Fruit fly (Drosophila melanogaster) whole organism, embryonic: ENCODE data around the gene Osbp.

Source experiments
- CG10366 ChIP-seq: fragments of 200-800 bp; sonication (Bioruptor generic); IDR thresholded peaks from 2 replicates; pipeline ENCODE4 v1.3.6; 2022; ENCODE audit warnings: missing biosample characterization, missing genetic modification characterization
- CG13624 ChIP-seq: fragments of 200-800 bp; sonication (Bioruptor generic); optimal IDR thresholded peaks from 2 replicates; lab custom pipeline; 2016; ENCODE audit warnings: missing biosample characterization, missing genetic modification characterization
- CG13775 ChIP-seq: fragments of 200-800 bp; sonication (Bioruptor generic); optimal IDR thresholded peaks from 3 replicates; lab custom pipeline; 2017; ENCODE audit warnings: missing biosample characterization, mild to moderate bottlenecking, missing genetic modification characterization
- CG13894 ChIP-seq: fragments of 200-800 bp; sonication (Bioruptor generic); optimal IDR thresholded peaks from 3 replicates; lab custom pipeline; 2018; ENCODE audit warnings: missing biosample characterization, mild to moderate bottlenecking, missing genetic modification characterization, moderate library complexity
- CG15073 ChIP-seq: fragments of 200-800 bp; sonication (Bioruptor generic); optimal IDR thresholded peaks from 2 replicates; lab custom pipeline; 2016; ENCODE audit warnings: missing biosample characterization, missing genetic modification characterization
- CG1529 ChIP-seq: fragments of 200-800 bp; sonication (Bioruptor generic); optimal IDR thresholded peaks from 3 replicates; lab custom pipeline; 2018; ENCODE audit warnings: missing biosample characterization, missing genetic modification characterization
- CG16813 ChIP-seq: fragments of 200-800 bp; sonication (Bioruptor generic); IDR thresholded peaks from 3 replicates; pipeline ENCODE4 v1.3.6; 2022; ENCODE audit warnings: missing biosample characterization, missing genetic modification characterization; ENCODE audit not compliant: partially characterized antibody
- CG17361 ChIP-seq: fragments of 200-800 bp; sonication (Bioruptor generic); IDR thresholded peaks from 3 replicates; pipeline ENCODE4 v1.3.6; 2022; ENCODE audit warnings: missing biosample characterization, missing genetic modification characterization
- CG34422 ChIP-seq: fragments of 200-800 bp; sonication (Bioruptor generic); IDR thresholded peaks from 3 replicates; pipeline ENCODE4 v1.3.6; 2022; ENCODE audit warnings: missing biosample characterization, missing genetic modification characterization
- CG42726 ChIP-seq: fragments of 200-800 bp; sonication (Bioruptor generic); IDR thresholded peaks from 2 replicates; pipeline ENCODE4 v1.3.6; 2022; ENCODE audit warnings: missing biosample characterization, missing genetic modification characterization; ENCODE audit not compliant: partially characterized antibody
- CG4282 ChIP-seq: fragments of 200-800 bp; sonication (Bioruptor generic); optimal IDR thresholded peaks from 2 replicates; lab custom pipeline; 2016; ENCODE audit warnings: missing biosample characterization, missing genetic modification characterization
- Doc2 ChIP-seq: fragments of 200-800 bp; sonication (Bioruptor generic); IDR thresholded peaks from 2 replicates; pipeline ENCODE4 v1.3.6; 2022; ENCODE audit warnings: missing biosample characterization, missing genetic modification characterization
- Drgx ChIP-seq: fragments of 200-800 bp; sonication (Bioruptor generic); IDR thresholded peaks from 2 replicates; pipeline ENCODE4 v1.3.6; 2022; ENCODE audit warnings: missing biosample characterization, missing genetic modification characterization
- H2.0 ChIP-seq: fragments of 200-800 bp; sonication (Bioruptor generic); IDR thresholded peaks from 2 replicates; pipeline ENCODE4 v1.3.6; 2022; ENCODE audit warnings: missing biosample characterization, missing genetic modification characterization
- Jarid2 ChIP-seq: fragments of 200-800 bp; sonication (Bioruptor generic); optimal IDR thresholded peaks from 3 replicates; lab custom pipeline; 2017; ENCODE audit warnings: mild to moderate bottlenecking, missing biosample characterization, missing genetic modification reagents, missing genetic modification characterization
- NfI ChIP-seq: fragments of 200-800 bp; sonication (Bioruptor generic); optimal IDR thresholded peaks from 3 replicates; lab custom pipeline; 2018; ENCODE audit warnings: missing biosample characterization, mild to moderate bottlenecking, missing genetic modification characterization, moderate library complexity
- aop ChIP-seq: fragments of 200-800 bp; sonication (Bioruptor generic); IDR thresholded peaks from 2 replicates; pipeline ENCODE4 v1.3.6; 2022; ENCODE audit warnings: missing biosample characterization, missing genetic modification characterization
- ap ChIP-seq: fragments of 200-800 bp; sonication (Bioruptor generic); IDR thresholded peaks from 2 replicates; pipeline ENCODE4 v1.3.6; 2022; ENCODE audit warnings: missing biosample characterization, missing genetic modification characterization
- bbx ChIP-seq: fragments of 200-800 bp; sonication (Bioruptor generic); IDR thresholded peaks from 2 replicates; pipeline ENCODE4 v1.3.6; 2022; ENCODE audit warnings: missing biosample characterization, missing genetic modification characterization; ENCODE audit not compliant: partially characterized antibody
- ci ChIP-seq: fragments of 200-800 bp; sonication (Bioruptor generic); IDR thresholded peaks from 3 replicates; pipeline ENCODE4 v1.3.6; 2022; ENCODE audit warnings: missing biosample characterization, missing genetic modification characterization
- eyg ChIP-seq: fragments of 200-800 bp; sonication (Bioruptor generic); optimal IDR thresholded peaks from 3 replicates; lab custom pipeline; 2016; ENCODE audit warnings: missing biosample characterization, missing genetic modification characterization
- fd64A ChIP-seq: fragments of 200-800 bp; sonication (Bioruptor generic); optimal IDR thresholded peaks from 3 replicates; lab custom pipeline; 2018; ENCODE audit warnings: missing biosample characterization, mild to moderate bottlenecking, missing genetic modification characterization
- gce ChIP-seq: fragments of 200-800 bp; sonication (Bioruptor generic); IDR thresholded peaks from 3 replicates; pipeline ENCODE4 v1.3.6; 2022; ENCODE audit warnings: missing biosample characterization, missing genetic modification characterization
- gt ChIP-seq: fragments of 200-800 bp; sonication (Bioruptor generic); IDR thresholded peaks from 2 replicates; pipeline ENCODE4 v1.3.6; 2022; ENCODE audit warnings: missing biosample characterization, missing genetic modification characterization
- insv ChIP-seq, 2 experiments: fragments of 200-800 bp; sonication (Bioruptor generic); optimal IDR thresholded peaks; 3 replicates each; lab custom pipeline; 2016 to 2018; ENCODE audit warnings: missing biosample characterization in 2 of 2, missing genetic modification characterization in 2 of 2
- kah ChIP-seq: fragments of 200-800 bp; sonication (Bioruptor generic); optimal IDR thresholded peaks from 2 replicates; lab custom pipeline; 2018; ENCODE audit warnings: missing biosample characterization, mild to moderate bottlenecking, missing genetic modification characterization
- klu ChIP-seq: fragments of 200-800 bp; sonication (Bioruptor generic); IDR thresholded peaks from 2 replicates; pipeline ENCODE4 v1.3.6; 2022; ENCODE audit warnings: missing biosample characterization, missing genetic modification characterization
- kni ChIP-seq: fragments of 200-800 bp; sonication (Bioruptor generic); optimal IDR thresholded peaks from 3 replicates; lab custom pipeline; 2017; ENCODE audit warnings: mild to moderate bottlenecking, missing biosample characterization, missing genetic modification reagents, missing genetic modification characterization
- nom ChIP-seq: fragments of 200-800 bp; sonication (Bioruptor generic); optimal IDR thresholded peaks from 2 replicates; lab custom pipeline; 2017; ENCODE audit warnings: missing biosample characterization, missing genetic modification characterization, mild to moderate bottlenecking, moderate library complexity, missing genetic modification reagents
- org-1 ChIP-seq: fragments of 200-800 bp; sonication (Bioruptor generic); optimal IDR thresholded peaks from 2 replicates; lab custom pipeline; 2017; ENCODE audit warnings: missing biosample characterization, missing genetic modification characterization
- otp ChIP-seq: fragments of 200-800 bp; sonication (Bioruptor generic); IDR thresholded peaks from 3 replicates; pipeline ENCODE4, ENCODE4 v1.3.6; 2022; ENCODE audit warnings: missing biosample characterization, missing genetic modification characterization
- pan ChIP-seq, 4 experiments: fragments of >200 bp in 3 of 4; fragments of 200-800 bp in 1 of 4; sonication (Bioruptor generic) in 1 of 4; optimal IDR thresholded peaks in 3 of 4; IDR thresholded peaks in 1 of 4; 2 replicates each; pipeline versions ENCODE4 v1.3.6 to Lab custom; 2017 to 2022; ENCODE audit warnings: missing biosample characterization in 2 of 4, missing genetic modification characterization in 2 of 4, mixed read lengths in 1 of 4
- peb ChIP-seq: fragments of 200-800 bp; sonication (Bioruptor generic); IDR thresholded peaks from 2 replicates; pipeline ENCODE4 v1.3.6; 2022; ENCODE audit warnings: missing biosample characterization, missing genetic modification characterization
- phol ChIP-seq: fragments of 200-800 bp; sonication (Bioruptor generic); optimal IDR thresholded peaks from 3 replicates; lab custom pipeline; 2018; ENCODE audit warnings: missing biosample characterization, mild to moderate bottlenecking, missing genetic modification characterization, moderate library complexity
- prd ChIP-seq, 3 experiments: fragments of >200 bp in 2 of 3; fragments of 200-800 bp in 1 of 3; sonication (Bioruptor generic) in 1 of 3; optimal IDR thresholded peaks in 2 of 3; IDR thresholded peaks in 1 of 3; 2 replicates in 2 of 3; 3 replicates in 1 of 3; pipeline versions ENCODE4 v1.3.6 to Lab custom; 2017 to 2022; ENCODE audit warnings: missing biosample characterization in 1 of 3, missing genetic modification characterization in 1 of 3
- pros ChIP-seq: fragments of 200-800 bp; sonication (Bioruptor generic); optimal IDR thresholded peaks from 3 replicates; lab custom pipeline; 2019; ENCODE audit warnings: missing biosample characterization, mild to moderate bottlenecking, missing genetic modification characterization, moderate library complexity
- rib ChIP-seq: fragments of 200-800 bp; sonication (Bioruptor generic); IDR thresholded peaks from 2 replicates; pipeline ENCODE4 v1.3.6; 2022; ENCODE audit warnings: missing biosample characterization, missing genetic modification characterization
- seq ChIP-seq: fragments of 200-800 bp; sonication (Bioruptor generic); IDR thresholded peaks from 2 replicates; pipeline ENCODE4 v1.3.6; 2022; ENCODE audit warnings: missing biosample characterization, missing genetic modification characterization
- shn ChIP-seq: fragments of 200-800 bp; sonication (Bioruptor generic); optimal IDR thresholded peaks from 3 replicates; lab custom pipeline; 2016; ENCODE audit warnings: missing biosample characterization, missing genetic modification characterization
- slbo ChIP-seq: fragments of 200-800 bp; sonication (Bioruptor generic); IDR thresholded peaks from 2 replicates; pipeline ENCODE4 v1.3.6; 2022; ENCODE audit warnings: missing biosample characterization, missing genetic modification characterization
- so ChIP-seq: fragments of 200-800 bp; sonication (Bioruptor generic); IDR thresholded peaks from 3 replicates; pipeline ENCODE4 v1.3.6; 2022; ENCODE audit warnings: missing biosample characterization, missing genetic modification characterization
- sob ChIP-seq: fragments of 200-800 bp; sonication (Bioruptor generic); IDR thresholded peaks from 2 replicates; pipeline ENCODE4 v1.3.6; 2022; ENCODE audit warnings: missing biosample characterization, missing genetic modification characterization
- sqz ChIP-seq: fragments of 200-800 bp; sonication (Bioruptor generic); optimal IDR thresholded peaks from 3 replicates; lab custom pipeline; 2018; ENCODE audit warnings: missing biosample characterization, mild to moderate bottlenecking, missing genetic modification characterization
- tin ChIP-seq: fragments of 200-800 bp; sonication (Bioruptor generic); optimal IDR thresholded peaks from 3 replicates; lab custom pipeline; 2016; ENCODE audit warnings: missing biosample characterization, missing genetic modification characterization
- wek ChIP-seq: fragments of 200-800 bp; sonication (Bioruptor generic); optimal IDR thresholded peaks from 3 replicates; lab custom pipeline; 2018; ENCODE audit warnings: missing biosample characterization, mild to moderate bottlenecking, missing genetic modification characterization, moderate library complexity
- z ChIP-seq: fragments of 200-800 bp; sonication (Bioruptor generic); IDR thresholded peaks from 3 replicates; pipeline ENCODE4 v1.3.6; 2022; ENCODE audit warnings: missing biosample characterization, missing genetic modification characterization
- zen2 ChIP-seq: fragments of 200-800 bp; sonication (Bioruptor generic); IDR thresholded peaks from 3 replicates; pipeline ENCODE4 v1.3.6; 2022; ENCODE audit warnings: missing biosample characterization, missing genetic modification characterization; ENCODE audit not compliant: partially characterized antibody

Gene Osbp

dm6 chr3R:24894419-24895206, 43.4 kb downstream of the Osbp start, which contains the start of the genes CG31121 and CG11069 (continued):
- TF ChIP-seq CG13894 (tag; lab: Kevin White, UChicago) (no peak), NfI (no peak), shn (no peak), pan (optimal IDR thresholded peaks at IDR 0.05; lab: Kevin White, UChicago) (no peak), pan (GFP tag; optimal IDR thresholded peaks at IDR 0.05 in 1 of 2, IDR thresholded peaks at IDR 0.05 in 1 of 2) (peak in 1 of 2 experiments; percentile 20), CG10366 (GFP tag; lab: Robert Waterston, UW) (no peak), seq (GFP tag; lab: Robert Waterston, UW) (0 out of 2 replicates have a peak, but pooled peaks have one; percentile 14), CG42726 (peak; percentile 45; the same call in 1 of the 2 replicates), z (GFP tag; lab: Robert Waterston, UW) (peak; percentile 74), prd (optimal IDR thresholded peaks at IDR 0.05; lab: Kevin White, UChicago) (no peak), prd (GFP tag; IDR thresholded peaks at IDR 0.05; lab: Robert Waterston, UW) (0 out of 3 replicates have a peak, but pooled peaks have one; percentile 14), CG4282 (GFP tag; lab: Kevin White, UChicago) (no peak), eyg (GFP tag; lab: Kevin White, UChicago) (no peak), nom (peak; percentile 41), CG15073 (GFP tag; lab: Kevin White, UChicago) (no peak), CG13775 (no peak), CG34422 (0 out of 3 replicates have a peak, but pooled peaks have one; percentile 9), sob (peak; percentile 30; the same call in 1 of the 2 replicates), kni (peak; percentile 50), rib (GFP tag; lab: Robert Waterston, UW) (0 out of 2 replicates have a peak, but pooled peaks have one; percentile 19), pros (peak; percentile 24), CG17361 (GFP tag; lab: Robert Waterston, UW) (no peak), CG1529 (GFP tag; lab: Kevin White, UChicago) (no peak), so (0 out of 3 replicates have a peak, but pooled peaks have one; percentile 20), bbx (peak; percentile 45), klu (GFP tag; lab: Robert Waterston, UW) (no peak), phol (tag; lab: Kevin White, UChicago) (peak; percentile 61), insv (GFP tag; optimal IDR thresholded peaks at IDR 0.05; lab: Kevin White, UChicago) (peak in 1 of 2 experiments; percentile 88), Jarid2 (peak; percentile 80), ci (GFP tag; lab: Robert Waterston, UW) (peak; percentile 15; the same call in 1 of the 3 replicates), Doc2 (GFP tag; lab: Robert Waterston, UW) (no peak), H2.0 (GFP tag; lab: Robert Waterston, UW) (no peak), slbo (GFP tag; lab: Robert Waterston, UW) (0 out of 2 replicates have a peak, but pooled peaks have one; percentile 23), Drgx (GFP tag; lab: Robert Waterston, UW) (peak; percentile 45; the same call in 1 of the 2 replicates), sqz (GFP tag; lab: Kevin White, UChicago) (peak; percentile 58), CG13624 (GFP tag; lab: Kevin White, UChicago) (no peak), zen2 (GFP tag; lab: Robert Waterston, UW) (0 out of 3 replicates have a peak, but pooled peaks have one; percentile 7), kah (GFP tag; lab: Kevin White, UChicago) (peak; percentile 4), gt (GFP tag; lab: Robert Waterston, UW) (no peak), CG16813 (0 out of 3 replicates have a peak, but pooled peaks have one; percentile 15), wek (GFP tag; lab: Kevin White, UChicago) (no peak), otp (GFP tag; lab: Robert Waterston, UW) (0 out of 3 replicates have a peak, but pooled peaks have one; percentile 43), aop (GFP tag; lab: Robert Waterston, UW) (0 out of 2 replicates have a peak, but pooled peaks have one; percentile 17), peb (GFP tag; lab: Robert Waterston, UW) (no peak), ap (GFP tag; lab: Robert Waterston, UW) (no peak), fd64A (GFP tag; lab: Kevin White, UChicago) (no peak), org-1 (GFP tag; lab: Kevin White, UChicago) (no peak), tin (GFP tag; lab: Kevin White, UChicago) (no peak), gce (GFP tag; lab: Robert Waterston, UW) (peak; percentile 12; the same call in 1 of the 3 replicates)
